Worm (Caenorhabditis elegans) whole organism, mixed stage, embryonic: ENCODE results near the gene F31B12.4.

Source experiments
- elt-3 ChIP-seq: fragments of 150-350 bp; optimal IDR thresholded peaks from 2 replicates; lab custom pipeline; 2014; ENCODE audit warnings: missing biosample characterization, missing genetic modification characterization
- lin-13 ChIP-seq: fragments of 150-350 bp; optimal IDR thresholded peaks from 2 replicates; lab custom pipeline; 2014; ENCODE audit warnings: missing biosample characterization, missing genetic modification characterization
- nhr-12 ChIP-seq: fragments of 150-350 bp; optimal IDR thresholded peaks from 2 replicates; lab custom pipeline; 2014; ENCODE audit warnings: missing biosample characterization, missing genetic modification characterization
- nhr-237 ChIP-seq: fragments of 150-350 bp; optimal IDR thresholded peaks from 2 replicates; lab custom pipeline; 2014; ENCODE audit warnings: missing biosample characterization, missing genetic modification characterization
- nhr-28 ChIP-seq: fragments of 150-350 bp; optimal IDR thresholded peaks from 2 replicates; lab custom pipeline; 2014; ENCODE audit warnings: missing biosample characterization, missing genetic modification characterization
- nhr-76 ChIP-seq: sonication (generic microtip); optimal IDR thresholded peaks from 2 replicates; lab custom pipeline; 2017; ENCODE audit warnings: missing biosample characterization, missing genetic modification characterization
- unc-62 ChIP-seq: fragments of 150-350 bp; optimal IDR thresholded peaks from 2 replicates; lab custom pipeline; 2014; ENCODE audit warnings: missing biosample characterization, missing genetic modification reagents, missing genetic modification characterization

ce11 chrX:10768289-10769153, 36.0 kb upstream of the F31B12.4 start:
- TF ChIP-seq elt-3 (no peak), nhr-28 (no peak), nhr-76 (no peak), unc-62 (GFP tag; lab: Kevin White, UChicago) (no peak), lin-13 (no peak), nhr-237 (tag; lab: Kevin White, UChicago) (no peak), nhr-12 (tag; lab: Kevin White, UChicago) (no peak)
